Worm (Caenorhabditis elegans): ENCODE results near the gene str-247.

DNA sequence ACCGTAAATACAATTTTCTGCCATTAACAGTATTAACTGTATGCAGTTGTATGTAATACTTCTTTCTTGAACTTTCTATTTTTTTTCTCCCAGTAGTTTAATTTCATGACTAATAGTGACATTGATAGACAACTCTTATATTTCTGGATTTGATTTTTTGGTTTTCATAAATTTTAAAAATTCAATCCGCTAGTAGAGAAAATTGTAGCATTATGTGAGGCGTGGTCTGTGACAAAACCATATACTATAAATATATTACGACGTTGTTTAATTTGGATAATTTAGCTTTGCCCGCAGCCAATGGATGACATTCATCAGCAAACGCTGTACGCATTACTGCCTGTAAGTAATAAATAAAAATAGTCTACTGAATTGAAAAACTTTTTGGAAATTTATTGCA, 24.7 kb upstream of the str-247 start, which contains the start of gene srx-64:
- TF ChIP-seq elt-3 (tag; optimal IDR thresholded peaks at IDR 0.05) (no peak), fos-1 (tag; optimal IDR thresholded peaks at IDR 0.05) (no peak)

Data from whole organism, L1 larva.